Worm (Caenorhabditis elegans) whole organism, dauer: ENCODE data around the gene his-3.

ENCODE experiments used
- unc-62 ChIP-seq: sonication (generic microtip); optimal IDR thresholded peaks from 2 replicates; lab custom pipeline; 2017; ENCODE audit warnings: missing biosample characterization, missing genetic modification reagents, missing genetic modification characterization

Gene his-3

ce11 chrV:16057010-16057463 lies 16.4 kb downstream of the his-3 start, which contains the start of gene F14H3.5:
Gene F14H3.5 (minus strand): TSS chrV:16057060.
- no peak for TF ChIP-seq unc-62

ce11 chrV:16058872-16059271 lies 18.3 kb downstream of the his-3 start, which contains the start of gene F14H3.6:
Gene F14H3.6 (minus strand): TSS chrV:16058893.
- no peak for TF ChIP-seq unc-62

- TF ChIP-seq unc-62, result no peak
Measured at ce11 chrV:16060135-16060534, 19.5 kb downstream of the his-3 start, which contains the start of gene F14H3.15. Gene F14H3.15 (minus strand): TSS chrV:16060235.

- no peak for TF ChIP-seq unc-62
Measured at ce11 chrV:16061993-16062392, 21.4 kb downstream of the his-3 start, which contains the start of gene fbxa-100. Gene fbxa-100 (minus strand): TSS chrV:16062093.

ce11 chrV:16062788-16063187 lies 22.2 kb downstream of the his-3 start, which contains the start of gene F14H3.14:
Gene F14H3.14 (minus strand): TSS chrV:16062888.
- no peak for TF ChIP-seq unc-62

ce11 chrV:16068938-16069337 lies 28.3 kb downstream of the his-3 start, which contains the start of gene cyp-35D1:
Gene cyp-35D1 (plus strand): TSS chrV:16069238.
- no peak for TF ChIP-seq unc-62

ce11 chrV:16071167-16071566 lies 30.6 kb downstream of the his-3 start, which contains the start of gene nhr-176:
Gene nhr-176 (plus strand): TSS chrV:16071325.
- TF ChIP-seq unc-62, result no peak

- no peak for TF ChIP-seq unc-62
Measured at ce11 chrV:16073856-16074255, 33.2 kb downstream of the his-3 start, which contains the start of gene srj-10. Gene srj-10 (minus strand): TSS chrV:16073956.

- no peak for TF ChIP-seq unc-62
Measured at ce11 chrV:16075250-16075709, 34.7 kb downstream of the his-3 start, which contains the start of the genes F14H3.12 and srj-29. Gene F14H3.12 (minus strand): TSS chrV:16075323. Gene srj-29 (plus strand): TSS chrV:16075659.

ce11 chrV:16080039-16080438 lies 39.4 kb downstream of the his-3 start:
- no peak for TF ChIP-seq unc-62

- TF ChIP-seq unc-62, result no peak
Measured at ce11 chrV:16080678-16081077, 40.1 kb downstream of the his-3 start.

ce11 chrV:16090685-16091084 lies 50.1 kb downstream of the his-3 start, which contains the start of gene F22B8.3:
Gene F22B8.3 (plus strand): TSS chrV:16090985.
- TF ChIP-seq unc-62, result no peak
